Worm (Caenorhabditis elegans) whole organism, early embryonic: ENCODE measurements around the gene T08D10.5.

Source experiments
- B0310.2 ChIP-seq: sonication (generic microtip); optimal IDR thresholded peaks from 2 replicates; lab custom pipeline; 2016; ENCODE audit warnings: mild to moderate bottlenecking, missing genetic modification characterization, missing compliant biosample characterization
- F13C5.2 ChIP-seq: sonication (generic microtip); optimal IDR thresholded peaks from 2 replicates; lab custom pipeline; 2017; ENCODE audit warnings: mild to moderate bottlenecking, missing genetic modification characterization, inconsistent platforms, missing compliant biosample characterization
- aly-1 ChIP-seq: sonication (generic microtip); optimal IDR thresholded peaks from 2 replicates; lab custom pipeline; 2016; ENCODE audit warnings: missing genetic modification characterization, missing compliant biosample characterization
- ama-1 ChIP-seq: fragments of 150-350 bp; optimal IDR thresholded peaks from 2 replicates; lab custom pipeline; 2014
- ceh-13 ChIP-seq: fragments of 200-800 bp; sonication (Bioruptor generic); optimal IDR thresholded peaks from 2 replicates; lab custom pipeline; 2018; ENCODE audit warnings: mild to moderate bottlenecking, missing genetic modification characterization, missing compliant biosample characterization
- ceh-36 ChIP-seq: sonication (generic microtip); optimal IDR thresholded peaks from 2 replicates; lab custom pipeline; 2016; ENCODE audit warnings: missing genetic modification characterization, inconsistent platforms, missing compliant biosample characterization
- ets-7 ChIP-seq: sonication (generic microtip); optimal IDR thresholded peaks from 2 replicates; lab custom pipeline; 2016; ENCODE audit warnings: missing genotype, missing genetic modification characterization, missing compliant biosample characterization
- flt-1 ChIP-seq: fragments of 200-800 bp; sonication (Bioruptor generic); IDR thresholded peaks from 2 replicates; pipeline ENCODE4 v1.3.6; 2022; ENCODE audit warnings: missing genetic modification characterization, missing compliant biosample characterization
- hmbx-1 ChIP-seq: sonication (generic microtip); optimal IDR thresholded peaks from 2 replicates; lab custom pipeline; 2016; ENCODE audit warnings: mild to moderate bottlenecking, missing genetic modification characterization, missing compliant biosample characterization
- hmg-4 ChIP-seq: fragments of 200-800 bp; sonication (Bioruptor generic); optimal IDR thresholded peaks from 2 replicates; lab custom pipeline; 2018; ENCODE audit warnings: mild to moderate bottlenecking, missing genetic modification characterization, missing compliant biosample characterization
- hnd-1 ChIP-seq: sonication (generic microtip); optimal IDR thresholded peaks from 2 replicates; lab custom pipeline; 2016; ENCODE audit warnings: missing genetic modification characterization, missing compliant biosample characterization
- pes-1 ChIP-seq: fragments of 200-800 bp; sonication (Bioruptor generic); IDR thresholded peaks from 2 replicates; pipeline ENCODE4 v1.3.6; 2022; ENCODE audit warnings: missing genetic modification reagents, missing genetic modification characterization, missing compliant biosample characterization
- scrt-1 ChIP-seq: fragments of 200-800 bp; sonication (Bioruptor generic); IDR thresholded peaks from 2 replicates; pipeline ENCODE4 v1.3.6; 2022; ENCODE audit warnings: missing genetic modification characterization, missing compliant biosample characterization
- sea-1 ChIP-seq: fragments of 200-800 bp; sonication (Bioruptor generic); conservative IDR thresholded peaks from 2 replicates; pipeline ENCODE4 v1.3.6; 2022; ENCODE audit warnings: missing genetic modification characterization, missing compliant biosample characterization
- tbx-11 ChIP-seq: fragments of 200-800 bp; sonication (Bioruptor generic); IDR thresholded peaks from 2 replicates; pipeline ENCODE4 v1.3.6; 2022; ENCODE audit warnings: missing genetic modification characterization, missing compliant biosample characterization
- tbx-37 ChIP-seq: fragments of 200-800 bp; sonication (Bioruptor generic); conservative IDR thresholded peaks from 2 replicates; pipeline ENCODE4 v1.3.6; 2022; ENCODE audit warnings: missing genetic modification reagents, missing genetic modification characterization, missing compliant biosample characterization
- tra-4 ChIP-seq: sonication (generic microtip); optimal IDR thresholded peaks from 2 replicates; lab custom pipeline; 2017; ENCODE audit warnings: missing genetic modification characterization, missing compliant biosample characterization

Gene T08D10.5

DNA sequence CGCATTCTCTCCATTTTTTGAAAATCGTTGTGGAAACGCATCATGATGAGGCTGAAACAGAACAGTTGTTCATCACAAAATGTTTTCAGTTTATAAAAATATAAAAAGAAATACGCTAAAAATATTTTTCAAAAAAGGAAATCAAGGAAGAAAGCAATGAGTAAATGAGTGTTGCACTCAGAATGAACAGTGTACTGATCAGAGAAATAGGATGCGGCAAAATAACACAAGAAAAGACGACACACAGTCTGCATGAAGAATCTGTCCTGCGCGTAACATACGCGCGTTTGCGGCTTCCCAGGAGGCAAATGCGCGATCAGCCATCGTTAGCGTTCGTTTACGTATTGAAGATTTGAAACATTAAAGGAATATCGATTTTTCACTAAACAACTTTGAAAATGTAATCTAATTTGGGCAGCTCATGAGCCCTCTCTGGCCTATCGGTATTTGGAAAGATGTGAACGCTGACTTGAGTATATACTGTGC, 26.3 kb downstream of the T08D10.5 start, which contains the start of gene C49F5.3:
Gene C49F5.3 (minus strand): TSS at position 51 of the 486 bp plus-strand sequence.
- no peak for TF ChIP-seq F13C5.2 (tag; lab: Kevin White, UChicago)
- no peak for TF ChIP-seq sea-1 (GFP tag; lab: Robert Waterston, UW)
- TF ChIP-seq tra-4: no peak
- no peak for TF ChIP-seq hmg-4 (GFP tag; lab: Kevin White, UChicago)
- no peak for TF ChIP-seq B0310.2
- no peak for TF ChIP-seq pes-1 (GFP tag; lab: Robert Waterston, UW)
- no peak for TF ChIP-seq hmbx-1 (tag; lab: Kevin White, UChicago)
- TF ChIP-seq flt-1: no peak
- no peak for TF ChIP-seq ceh-36
- TF ChIP-seq tbx-37 (GFP tag; lab: Robert Waterston, UW): no peak
- TF ChIP-seq aly-1 (tag; lab: Kevin White, UChicago): no peak
- no peak for TF ChIP-seq scrt-1 (GFP tag; lab: Robert Waterston, UW)

DNA sequence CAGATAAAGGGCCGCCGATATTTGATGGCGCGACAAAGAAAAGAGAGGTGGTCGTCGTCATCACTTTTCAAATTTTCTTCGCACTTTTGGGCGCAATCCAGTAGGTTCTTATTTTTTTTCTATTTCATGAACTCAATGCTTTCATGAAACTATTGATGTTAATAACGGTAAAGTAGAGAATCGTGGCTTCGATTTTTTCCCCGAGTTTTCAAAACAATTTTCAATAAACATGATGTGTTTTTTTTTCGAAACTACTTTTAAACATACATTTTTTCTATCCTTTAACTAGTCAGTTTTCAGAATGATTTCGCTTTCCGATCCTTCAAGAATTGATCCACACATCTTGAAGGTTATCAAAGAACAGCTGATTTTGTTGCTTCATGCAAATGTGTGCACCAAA, 28.5 kb downstream of the T08D10.5 start, which contains the start of gene C49F5.5:
Gene C49F5.5 (plus strand): TSS at position 301 of the 400 bp plus-strand sequence.
- TF ChIP-seq ama-1 (lab: Kevin White, UChicago): no peak
- TF ChIP-seq B0310.2: no peak
- no peak for TF ChIP-seq F13C5.2 (tag; lab: Kevin White, UChicago)
- no peak for TF ChIP-seq tra-4
- TF ChIP-seq hnd-1 (tag; lab: Kevin White, UChicago): no peak
- TF ChIP-seq ceh-13 (GFP tag; lab: Kevin White, UChicago): no peak
- TF ChIP-seq ets-7 (tag; lab: Kevin White, UChicago): no peak
- TF ChIP-seq hmbx-1 (tag; lab: Kevin White, UChicago): no peak
- TF ChIP-seq ceh-36: no peak
- TF ChIP-seq aly-1 (tag; lab: Kevin White, UChicago): no peak
- no peak for TF ChIP-seq tbx-37 (GFP tag; lab: Robert Waterston, UW)
- TF ChIP-seq scrt-1 (GFP tag; lab: Robert Waterston, UW): no peak
- TF ChIP-seq hmg-4 (GFP tag; lab: Kevin White, UChicago): no peak

DNA sequence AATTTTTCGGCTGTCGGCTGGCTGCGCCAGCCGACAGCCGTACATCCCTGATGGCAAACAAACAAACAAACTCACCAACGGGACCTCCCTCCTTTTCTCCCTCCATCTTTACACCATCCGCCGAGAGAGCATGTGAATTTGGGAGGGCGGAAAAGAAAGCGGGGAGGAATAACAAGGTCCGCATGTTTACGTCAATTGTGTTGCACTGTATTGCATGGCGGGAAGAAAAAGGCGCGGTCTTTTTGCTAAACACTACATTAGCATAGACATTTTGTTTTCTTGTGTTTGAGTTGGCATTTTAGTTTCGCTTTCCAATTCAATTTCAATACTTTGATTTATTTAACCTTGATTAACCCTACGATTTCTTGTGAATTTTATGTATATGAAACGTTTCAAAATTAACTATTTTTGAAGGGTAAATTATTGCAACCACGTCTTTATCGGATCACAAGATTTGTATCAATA, 30.6 kb downstream of the T08D10.5 start, which contains the start of gene C49F5.6:
Gene C49F5.6 (plus strand): TSS at position 415 of the 465 bp plus-strand sequence.
- TF ChIP-seq tra-4: no peak
- TF ChIP-seq pes-1 (GFP tag; lab: Robert Waterston, UW): no peak
- no peak for TF ChIP-seq ets-7 (tag; lab: Kevin White, UChicago)

DNA sequence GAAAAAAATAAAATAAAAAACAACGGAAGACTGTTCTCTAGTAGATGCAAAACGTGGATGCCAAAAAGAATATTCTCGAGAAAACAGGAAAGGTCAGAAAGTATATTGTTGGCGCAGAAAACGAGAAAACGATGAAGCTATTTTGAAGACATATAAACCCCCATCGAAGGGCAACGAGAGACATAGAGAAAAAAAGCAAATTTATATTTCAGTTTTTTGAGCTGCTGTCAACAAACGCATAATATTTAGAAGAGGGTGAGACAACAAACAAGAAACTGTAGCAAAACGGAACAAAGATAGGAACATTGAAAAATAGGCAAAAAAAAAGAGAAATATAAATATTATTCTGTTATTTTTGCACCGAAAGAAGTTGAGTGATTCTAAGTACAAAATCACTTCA, 34.9 kb downstream of the T08D10.5 start:
- TF ChIP-seq tra-4: no peak
- no peak for TF ChIP-seq flt-1
- TF ChIP-seq ets-7 (tag; lab: Kevin White, UChicago): no peak

DNA sequence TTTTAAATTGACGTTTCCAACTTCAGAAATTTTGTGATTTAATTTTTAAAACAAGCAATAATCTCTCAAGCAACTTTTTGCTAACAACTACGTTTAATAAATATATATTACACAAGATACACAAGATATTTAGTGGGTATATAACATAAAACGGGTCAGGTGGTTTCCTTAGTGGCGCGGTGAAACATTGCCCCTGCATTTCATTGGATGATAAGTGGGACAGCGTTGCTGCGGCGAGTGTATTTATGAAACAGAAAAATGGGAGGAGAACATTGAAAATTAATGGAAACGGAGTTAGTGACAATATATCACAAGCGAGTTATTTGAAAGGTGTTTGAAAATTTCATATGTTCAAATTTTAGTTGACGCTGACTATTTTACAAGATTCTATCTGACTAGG, 35.4 kb downstream of the T08D10.5 start:
- no peak for TF ChIP-seq B0310.2
- no peak for TF ChIP-seq hmbx-1 (tag; lab: Kevin White, UChicago)
- no peak for TF ChIP-seq tra-4
- TF ChIP-seq tbx-11 (GFP tag; lab: Robert Waterston, UW): no peak

DNA sequence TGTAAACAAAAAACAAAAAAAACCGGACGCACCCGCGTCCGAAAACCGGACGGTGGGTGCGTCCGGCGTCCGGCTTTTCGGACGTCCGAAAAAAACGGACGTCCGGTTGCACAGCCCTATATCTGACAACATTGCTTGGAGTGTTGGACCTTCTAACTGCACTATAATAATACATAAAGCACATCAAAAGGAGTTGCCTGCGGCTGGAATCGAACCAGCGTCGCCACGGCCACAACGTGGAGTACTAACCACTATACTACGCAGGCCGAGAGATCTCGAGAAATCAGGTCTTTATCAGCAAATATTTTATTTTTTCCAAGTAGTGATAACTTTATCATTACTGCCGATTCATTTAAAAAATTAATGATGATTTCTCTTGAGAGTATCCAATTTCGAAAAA, 36.0 kb downstream of the T08D10.5 start:
- no peak for TF ChIP-seq flt-1
- TF ChIP-seq tra-4: no peak
- no peak for TF ChIP-seq hmg-4 (GFP tag; lab: Kevin White, UChicago)
- TF ChIP-seq pes-1 (GFP tag; lab: Robert Waterston, UW): no peak
- no peak for TF ChIP-seq ama-1 (lab: Kevin White, UChicago)
- no peak for TF ChIP-seq hmbx-1 (tag; lab: Kevin White, UChicago)
- no peak for TF ChIP-seq F13C5.2 (tag; lab: Kevin White, UChicago)
- no peak for TF ChIP-seq ets-7 (tag; lab: Kevin White, UChicago)
- no peak for TF ChIP-seq tbx-37 (GFP tag; lab: Robert Waterston, UW)
- no peak for TF ChIP-seq ceh-13 (GFP tag; lab: Kevin White, UChicago)
- no peak for TF ChIP-seq B0310.2
- TF ChIP-seq ceh-36: no peak
- TF ChIP-seq hnd-1 (tag; lab: Kevin White, UChicago): no peak
- TF ChIP-seq sea-1 (GFP tag; lab: Robert Waterston, UW): no peak
- TF ChIP-seq scrt-1 (GFP tag; lab: Robert Waterston, UW): no peak
- TF ChIP-seq tbx-11 (GFP tag; lab: Robert Waterston, UW): no peak
- TF ChIP-seq aly-1 (tag; lab: Kevin White, UChicago): no peak

DNA sequence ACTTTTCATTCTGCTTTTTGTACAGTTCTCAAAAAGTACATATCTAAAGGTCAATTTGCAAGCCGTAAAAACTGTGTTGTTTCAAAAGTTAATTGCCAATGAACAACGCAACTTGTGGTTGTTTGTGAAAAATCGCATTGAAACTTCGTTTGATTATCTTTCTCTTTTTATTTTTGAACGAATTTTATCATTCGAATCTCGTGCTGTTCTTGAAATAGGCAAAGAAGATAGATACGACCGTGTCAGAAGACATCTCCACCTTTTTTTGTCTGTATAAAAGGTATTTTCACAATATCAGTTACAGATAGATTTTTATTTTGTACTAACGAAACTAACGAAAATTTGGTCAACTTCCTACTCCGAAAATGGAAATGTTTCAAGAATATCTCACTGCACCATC, 37.1 kb downstream of the T08D10.5 start, which contains the start of gene C49F5.7:
Gene C49F5.7 (plus strand): TSS at position 301 of the 400 bp plus-strand sequence.
- TF ChIP-seq ceh-36 (no peak), F13C5.2 (tag; lab: Kevin White, UChicago) (no peak), tbx-37 (GFP tag; lab: Robert Waterston, UW) (no peak), tra-4 (no peak), scrt-1 (GFP tag; lab: Robert Waterston, UW) (no peak), aly-1 (tag; lab: Kevin White, UChicago) (no peak), ets-7 (tag; lab: Kevin White, UChicago) (no peak), hmbx-1 (tag; lab: Kevin White, UChicago) (no peak), tbx-11 (GFP tag; lab: Robert Waterston, UW) (no peak)

DNA sequence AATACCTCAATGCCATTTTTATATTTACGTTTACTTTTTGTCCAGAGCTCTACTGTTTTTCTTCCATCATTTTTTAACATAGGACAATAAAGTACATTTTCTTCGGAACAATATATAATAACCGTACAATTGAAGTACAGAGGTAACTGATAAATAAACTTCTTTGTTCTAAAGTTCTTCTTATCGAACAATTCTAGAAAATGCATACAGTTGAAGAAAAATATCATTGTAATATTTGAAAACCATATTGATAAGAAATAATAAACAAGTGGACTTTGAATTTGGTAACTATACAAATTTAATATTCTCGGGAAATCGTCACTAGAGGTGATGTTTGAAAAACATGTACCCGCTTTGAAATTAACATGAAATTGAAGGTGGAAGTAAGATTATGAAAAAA, 39.3 kb downstream of the T08D10.5 start:
- no peak for TF ChIP-seq ceh-36
- no peak for TF ChIP-seq aly-1 (tag; lab: Kevin White, UChicago)
- no peak for TF ChIP-seq hmbx-1 (tag; lab: Kevin White, UChicago)
- TF ChIP-seq flt-1: no peak
- no peak for TF ChIP-seq ama-1 (lab: Kevin White, UChicago)
- no peak for TF ChIP-seq sea-1 (GFP tag; lab: Robert Waterston, UW)
- no peak for TF ChIP-seq scrt-1 (GFP tag; lab: Robert Waterston, UW)
- TF ChIP-seq hnd-1 (tag; lab: Kevin White, UChicago): no peak
- TF ChIP-seq tra-4: no peak
- no peak for TF ChIP-seq B0310.2
- TF ChIP-seq hmg-4 (GFP tag; lab: Kevin White, UChicago): no peak
- TF ChIP-seq ceh-13 (GFP tag; lab: Kevin White, UChicago): no peak
- no peak for TF ChIP-seq tbx-11 (GFP tag; lab: Robert Waterston, UW)
- TF ChIP-seq tbx-37 (GFP tag; lab: Robert Waterston, UW): no peak
- no peak for TF ChIP-seq pes-1 (GFP tag; lab: Robert Waterston, UW)
